Fruit fly (Drosophila melanogaster): ENCODE data around the gene CG8086.
A peak's percentile ranks its signal among the peaks of the same experiment; 100 is the strongest.

The CG8086 gene

dm6 chr2L:8279400-8280065 lies 22.2 kb upstream of the CG8086 start:
- TF ChIP-seq Scr (GFP tag; IDR thresholded peaks at IDR 0.05; ENCODE audit: partially characterized antibody) (no peak), HLH3B (GFP tag; IDR thresholded peaks at IDR 0.05) (peak; percentile 46; the same call in 1 of the 2 replicates), ci (GFP tag; IDR thresholded peaks at IDR 0.05) (peak; percentile 71), CG13123 (GFP tag; optimal IDR thresholded peaks at IDR 0.05) (peak; percentile 30), CG4360 (GFP tag; IDR thresholded peaks at IDR 0.05) (peak; percentile 86), Sox102F (GFP tag; optimal IDR thresholded peaks at IDR 0.05) (peak; percentile 37), vvl (GFP tag; IDR thresholded peaks at IDR 0.05) (peak; percentile 53; the same call in 1 of the 2 replicates), hth (optimal IDR thresholded peaks at IDR 0.05) (no peak), CG18764 (GFP tag; optimal IDR thresholded peaks at IDR 0.05) (peak; percentile 24), ems (GFP tag; optimal IDR thresholded peaks at IDR 0.05) (peak; percentile 30), CG30431 (GFP tag; optimal IDR thresholded peaks at IDR 0.05) (peak; percentile 63), pan (optimal IDR thresholded peaks at IDR 0.05) (no peak), pan (GFP tag; optimal IDR thresholded peaks at IDR 0.05 in 1 of 2, IDR thresholded peaks at IDR 0.05 in 1 of 2) (peak in 1 of 2 experiments; percentile 42), tna (GFP tag; IDR thresholded peaks at IDR 0.05; ENCODE audit: partially characterized antibody) (no peak), Fer2 (tag; optimal IDR thresholded peaks at IDR 0.05) (no peak), CG4854 (GFP tag; optimal IDR thresholded peaks at IDR 0.05) (peak; percentile 31), CG17359 (tag; optimal IDR thresholded peaks at IDR 0.05) (peak; percentile 48), CG8924 (tag; optimal IDR thresholded peaks at IDR 0.05) (peak; percentile 74), CG16779 (GFP tag; IDR thresholded peaks at IDR 0.05) (no peak), CG18011 (GFP tag; optimal IDR thresholded peaks at IDR 0.05) (no peak), CG9437 (GFP tag; optimal IDR thresholded peaks at IDR 0.05) (peak; percentile 6), bcd (GFP tag; optimal IDR thresholded peaks at IDR 0.05) (peak; percentile 36), crol (GFP tag; IDR thresholded peaks at IDR 0.05) (peak; percentile 32; the same call in 1 of the 2 replicates), da (GFP tag; optimal IDR thresholded peaks at IDR 0.05) (no peak), CG34422 (GFP tag; IDR thresholded peaks at IDR 0.05) (no peak), CG4424 (GFP tag; optimal IDR thresholded peaks at IDR 0.05) (peak; percentile 76), CG1603 (tag; optimal IDR thresholded peaks at IDR 0.05) (peak; percentile 78), bab2 (GFP tag; optimal IDR thresholded peaks at IDR 0.05) (peak; percentile 58), CG17361 (GFP tag; IDR thresholded peaks at IDR 0.05) (peak; percentile 79), Dek (tag; optimal IDR thresholded peaks at IDR 0.05) (no peak), CG8388 (GFP tag; optimal IDR thresholded peaks at IDR 0.05) (peak; percentile 77), nerfin-1 (tag; optimal IDR thresholded peaks at IDR 0.05) (peak; percentile 59), odd (GFP tag; optimal IDR thresholded peaks at IDR 0.05) (peak; percentile 33), dan (GFP tag; IDR thresholded peaks at IDR 0.05) (peak; percentile 40; the same call in 1 of the 2 replicates), Nf-YB (GFP tag; optimal IDR thresholded peaks at IDR 0.05) (peak; percentile 39), repo (GFP tag; optimal IDR thresholded peaks at IDR 0.05) (peak; percentile 20), Rfx (GFP tag; IDR thresholded peaks at IDR 0.05) (no peak), CG12659 (GFP tag; optimal IDR thresholded peaks at IDR 0.05) (peak; percentile 4), salm (tag; optimal IDR thresholded peaks at IDR 0.05) (no peak), Asciz (GFP tag; optimal IDR thresholded peaks at IDR 0.05) (peak; percentile 58), Deaf1 (tag; optimal IDR thresholded peaks at IDR 0.05) (no peak), CG11456 (GFP tag; IDR thresholded peaks at IDR 0.05) (no peak), CG8944 (GFP tag; optimal IDR thresholded peaks at IDR 0.05) (peak; percentile 58), stwl (tag; optimal IDR thresholded peaks at IDR 0.05) (no peak), CG10267 (tag; optimal IDR thresholded peaks at IDR 0.05) (peak; percentile 80), CG3838 (GFP tag; optimal IDR thresholded peaks at IDR 0.05) (peak; percentile 21), Hr3 (GFP tag; optimal IDR thresholded peaks at IDR 0.05) (peak; percentile 39), CG7786 (GFP tag; optimal IDR thresholded peaks at IDR 0.05) (peak; percentile 47), kay (GFP tag; optimal IDR thresholded peaks at IDR 0.05) (no peak), ftz-f1 (GFP tag; optimal IDR thresholded peaks at IDR 0.05) (no peak)

Measured in whole organism, embryonic.